Worm (Caenorhabditis elegans) whole organism, early embryonic: ENCODE data around the gene pmp-1.

Experiments used
- B0310.2 ChIP-seq: sonication (generic microtip); optimal IDR thresholded peaks from 2 replicates; lab custom pipeline; 2016; ENCODE audit warnings: mild to moderate bottlenecking, missing genetic modification characterization, missing compliant biosample characterization
- F13C5.2 ChIP-seq: sonication (generic microtip); optimal IDR thresholded peaks from 2 replicates; lab custom pipeline; 2017; ENCODE audit warnings: mild to moderate bottlenecking, missing genetic modification characterization, inconsistent platforms, missing compliant biosample characterization
- aly-1 ChIP-seq: sonication (generic microtip); optimal IDR thresholded peaks from 2 replicates; lab custom pipeline; 2016; ENCODE audit warnings: missing genetic modification characterization, missing compliant biosample characterization
- ama-1 ChIP-seq: fragments of 150-350 bp; optimal IDR thresholded peaks from 2 replicates; lab custom pipeline; 2014
- ceh-13 ChIP-seq: fragments of 200-800 bp; sonication (Bioruptor generic); optimal IDR thresholded peaks from 2 replicates; lab custom pipeline; 2018; ENCODE audit warnings: mild to moderate bottlenecking, missing genetic modification characterization, missing compliant biosample characterization
- ceh-36 ChIP-seq: sonication (generic microtip); optimal IDR thresholded peaks from 2 replicates; lab custom pipeline; 2016; ENCODE audit warnings: missing genetic modification characterization, inconsistent platforms, missing compliant biosample characterization
- ets-7 ChIP-seq: sonication (generic microtip); optimal IDR thresholded peaks from 2 replicates; lab custom pipeline; 2016; ENCODE audit warnings: missing genotype, missing genetic modification characterization, missing compliant biosample characterization
- flt-1 ChIP-seq: fragments of 200-800 bp; sonication (Bioruptor generic); IDR thresholded peaks from 2 replicates; pipeline ENCODE4 v1.3.6; 2022; ENCODE audit warnings: missing genetic modification characterization, missing compliant biosample characterization
- hmbx-1 ChIP-seq: sonication (generic microtip); optimal IDR thresholded peaks from 2 replicates; lab custom pipeline; 2016; ENCODE audit warnings: mild to moderate bottlenecking, missing genetic modification characterization, missing compliant biosample characterization
- hmg-4 ChIP-seq: fragments of 200-800 bp; sonication (Bioruptor generic); optimal IDR thresholded peaks from 2 replicates; lab custom pipeline; 2018; ENCODE audit warnings: mild to moderate bottlenecking, missing genetic modification characterization, missing compliant biosample characterization
- hnd-1 ChIP-seq: sonication (generic microtip); optimal IDR thresholded peaks from 2 replicates; lab custom pipeline; 2016; ENCODE audit warnings: missing genetic modification characterization, missing compliant biosample characterization
- pes-1 ChIP-seq: fragments of 200-800 bp; sonication (Bioruptor generic); IDR thresholded peaks from 2 replicates; pipeline ENCODE4 v1.3.6; 2022; ENCODE audit warnings: missing genetic modification reagents, missing genetic modification characterization, missing compliant biosample characterization
- scrt-1 ChIP-seq: fragments of 200-800 bp; sonication (Bioruptor generic); IDR thresholded peaks from 2 replicates; pipeline ENCODE4 v1.3.6; 2022; ENCODE audit warnings: missing genetic modification characterization, missing compliant biosample characterization
- sea-1 ChIP-seq: fragments of 200-800 bp; sonication (Bioruptor generic); conservative IDR thresholded peaks from 2 replicates; pipeline ENCODE4 v1.3.6; 2022; ENCODE audit warnings: missing genetic modification characterization, missing compliant biosample characterization
- tbx-11 ChIP-seq: fragments of 200-800 bp; sonication (Bioruptor generic); IDR thresholded peaks from 2 replicates; pipeline ENCODE4 v1.3.6; 2022; ENCODE audit warnings: missing genetic modification characterization, missing compliant biosample characterization
- tbx-37 ChIP-seq: fragments of 200-800 bp; sonication (Bioruptor generic); conservative IDR thresholded peaks from 2 replicates; pipeline ENCODE4 v1.3.6; 2022; ENCODE audit warnings: missing genetic modification reagents, missing genetic modification characterization, missing compliant biosample characterization
- tra-4 ChIP-seq: sonication (generic microtip); optimal IDR thresholded peaks from 2 replicates; lab custom pipeline; 2017; ENCODE audit warnings: missing genetic modification characterization, missing compliant biosample characterization

Gene pmp-1

DNA sequence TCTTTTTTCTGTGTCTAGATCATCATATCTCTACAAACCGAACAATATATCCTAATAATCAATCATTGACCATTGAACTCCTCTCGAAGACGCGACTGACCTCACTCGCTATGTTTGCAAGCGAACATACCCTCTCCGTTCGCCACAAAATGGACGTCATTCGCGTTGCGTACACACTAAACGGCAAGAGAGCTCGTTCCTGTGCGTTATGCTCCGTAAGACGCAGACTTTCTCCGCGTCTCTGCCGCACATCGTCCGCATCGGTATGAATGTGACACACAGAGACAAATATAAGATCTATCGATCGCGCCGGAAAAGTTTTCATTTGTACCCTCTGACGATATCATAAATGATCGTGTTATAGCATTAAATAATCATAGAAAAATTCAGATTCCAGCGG is 42.5 kb upstream of the pmp-1 start:
- no peak for TF ChIP-seq hmbx-1 (tag; lab: Kevin White, UChicago)
- no peak for TF ChIP-seq ceh-13 (GFP tag; lab: Kevin White, UChicago)
- no peak for TF ChIP-seq hmg-4 (GFP tag; lab: Kevin White, UChicago)
- no peak for TF ChIP-seq ama-1 (lab: Kevin White, UChicago)
- TF ChIP-seq tbx-37 (GFP tag; lab: Robert Waterston, UW), result no peak
- TF ChIP-seq tra-4 (tag; lab: Kevin White, UChicago), result no peak
- TF ChIP-seq B0310.2 (tag; lab: Kevin White, UChicago), result no peak
- TF ChIP-seq pes-1 (GFP tag; lab: Robert Waterston, UW), result no peak
- no peak for TF ChIP-seq tbx-11 (GFP tag; lab: Robert Waterston, UW)
- TF ChIP-seq F13C5.2, result no peak

DNA sequence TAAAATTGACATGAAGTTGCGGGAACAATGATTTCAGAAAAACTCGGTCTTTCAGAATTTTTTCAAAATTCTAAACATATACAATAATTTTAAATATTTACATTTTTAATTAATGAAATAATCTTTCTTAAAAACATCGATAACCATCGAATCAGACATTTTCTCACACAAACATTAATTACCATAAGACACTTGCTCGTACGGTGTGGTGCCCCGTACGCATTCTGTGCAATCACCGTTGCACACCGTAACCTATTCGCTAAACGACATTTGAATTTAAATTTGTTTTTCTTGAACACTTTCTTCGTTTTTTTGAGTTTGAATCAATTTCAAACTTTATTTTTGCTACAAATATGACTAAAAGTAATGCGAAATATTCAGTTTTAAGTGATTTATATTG is 40.2 kb upstream of the pmp-1 start:
- TF ChIP-seq hnd-1 (tag; lab: Kevin White, UChicago) (no peak), F13C5.2 (no peak), tra-4 (tag; lab: Kevin White, UChicago) (no peak), ceh-13 (GFP tag; lab: Kevin White, UChicago) (no peak), flt-1 (GFP tag; lab: Robert Waterston, UW) (no peak), hmbx-1 (tag; lab: Kevin White, UChicago) (no peak), B0310.2 (tag; lab: Kevin White, UChicago) (no peak), tbx-11 (GFP tag; lab: Robert Waterston, UW) (no peak)

DNA sequence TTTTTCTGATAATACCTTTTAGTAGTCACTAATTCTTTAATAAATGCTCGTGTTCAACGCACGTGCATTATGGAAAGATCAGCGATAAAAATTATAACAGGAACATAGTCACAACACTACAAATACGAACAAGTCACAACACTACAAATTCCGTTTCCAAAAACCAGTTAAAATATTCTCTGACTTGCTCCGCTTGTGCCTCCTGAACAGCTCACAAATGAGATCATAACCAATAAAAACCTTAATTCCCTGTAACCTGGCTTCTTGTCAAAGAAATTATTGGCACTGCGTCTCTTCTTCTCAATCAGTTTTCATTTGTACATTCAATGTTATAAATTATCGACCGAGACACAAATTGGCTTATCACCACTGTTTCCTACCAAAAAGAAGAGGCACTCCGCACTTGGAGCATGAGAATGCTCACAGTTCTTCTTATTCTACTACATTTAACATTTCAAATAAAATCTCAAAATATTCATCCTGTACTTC is 35.9 kb upstream of the pmp-1 start, which contains the start of gene B0252.1:
B0252.1 (plus strand) TSS at position 318 of the 489 bp plus-strand sequence.
- no peak for TF ChIP-seq F13C5.2

DNA sequence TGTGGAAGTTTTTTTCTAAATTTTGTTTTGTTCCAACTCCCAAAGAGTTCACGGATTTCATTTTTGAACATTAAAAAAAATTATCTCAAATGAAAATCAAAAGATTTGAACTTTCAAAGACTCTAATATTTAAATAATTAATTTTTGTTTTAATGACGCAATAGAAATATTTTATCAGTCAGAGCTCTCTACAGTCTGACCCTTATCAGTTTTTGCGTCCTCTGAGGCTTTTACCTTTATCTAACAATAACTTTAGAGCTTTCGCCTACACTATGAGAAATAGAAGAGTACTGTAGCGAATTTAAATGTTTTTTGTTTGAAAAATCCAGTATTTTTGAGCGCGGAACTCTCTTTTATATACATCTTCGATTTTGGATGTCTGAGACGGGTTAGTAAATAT is 35.3 kb upstream of the pmp-1 start, which contains the start of gene B0252.5:
B0252.5 (minus strand) TSS at position 17 of the 400 bp plus-strand sequence.
- TF ChIP-seq aly-1 (tag; lab: Kevin White, UChicago), result no peak
- TF ChIP-seq ama-1 (lab: Kevin White, UChicago), result no peak

ce11 chrII:6917710-6918109 is 34.2 kb upstream of the pmp-1 start, which contains the start of gene B0252.11:
Gene B0252.11 (minus strand): TSS chrII:6917810.
- TF ChIP-seq tbx-11 (GFP tag; lab: Robert Waterston, UW) (no peak), flt-1 (GFP tag; lab: Robert Waterston, UW) (no peak), hnd-1 (tag; lab: Kevin White, UChicago) (no peak), ets-7 (tag; lab: Kevin White, UChicago) (no peak), ama-1 (lab: Kevin White, UChicago) (no peak)

DNA sequence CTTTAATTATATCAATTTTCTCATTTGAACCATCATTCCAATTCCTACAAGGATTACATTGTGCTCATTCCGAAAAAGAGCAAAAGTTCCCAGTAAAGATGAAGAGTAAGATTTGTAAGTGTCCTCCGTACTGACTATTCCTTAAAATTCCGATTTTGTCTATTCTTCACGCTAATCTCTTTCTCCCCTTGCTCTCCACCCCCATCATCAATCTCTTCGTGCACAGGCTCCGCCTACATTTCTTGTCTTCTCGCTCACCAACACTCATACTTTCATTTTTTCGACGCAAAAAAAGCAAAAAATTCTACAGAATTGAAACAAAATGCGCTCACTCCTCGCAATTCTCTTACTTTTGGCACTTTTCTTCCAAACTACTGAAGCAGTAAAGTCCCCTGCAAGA is 32.3 kb upstream of the pmp-1 start, which contains the start of gene B0252.8:
B0252.8 (plus strand) TSS at position 292 of the 400 bp plus-strand sequence.
- TF ChIP-seq hmg-4 (GFP tag; lab: Kevin White, UChicago) (no peak), tbx-37 (GFP tag; lab: Robert Waterston, UW) (no peak), hmbx-1 (tag; lab: Kevin White, UChicago) (no peak), sea-1 (GFP tag; lab: Robert Waterston, UW) (no peak), hnd-1 (tag; lab: Kevin White, UChicago) (no peak), scrt-1 (GFP tag; lab: Robert Waterston, UW) (no peak), tra-4 (tag; lab: Kevin White, UChicago) (no peak), aly-1 (tag; lab: Kevin White, UChicago) (no peak), ceh-36 (tag; lab: Kevin White, UChicago) (no peak), pes-1 (GFP tag; lab: Robert Waterston, UW) (no peak), ceh-13 (GFP tag; lab: Kevin White, UChicago) (no peak), F13C5.2 (no peak), flt-1 (GFP tag; lab: Robert Waterston, UW) (no peak), ama-1 (lab: Kevin White, UChicago) (no peak)

DNA sequence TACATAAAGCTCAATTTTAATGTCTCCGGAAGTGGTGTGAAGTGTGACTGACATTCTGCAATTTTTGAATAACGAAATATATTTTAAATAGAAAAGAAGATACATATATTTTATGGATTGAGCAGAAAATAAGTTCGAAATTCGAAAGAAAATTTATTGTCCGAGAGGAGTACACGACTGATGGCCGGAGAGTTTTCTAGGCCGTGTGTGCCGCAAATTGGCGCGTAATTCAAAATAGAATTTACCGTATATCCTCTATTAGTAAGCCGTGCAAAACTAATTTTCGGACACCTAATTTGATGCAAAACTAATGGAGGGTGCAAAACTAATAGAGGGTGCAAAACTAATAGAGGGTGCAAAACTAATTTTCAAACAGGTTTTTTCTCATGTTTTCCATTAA is 29.8 kb upstream of the pmp-1 start, which contains the start of gene cyn-10:
cyn-10 (minus strand) TSS at position 57 of the 400 bp plus-strand sequence.
- no peak for TF ChIP-seq ceh-36 (tag; lab: Kevin White, UChicago)
- peak; percentile 68; the same call in 1 of the 2 replicates for TF ChIP-seq sea-1 (GFP tag; lab: Robert Waterston, UW)
- TF ChIP-seq scrt-1 (GFP tag; lab: Robert Waterston, UW), result peak; percentile 75
- peak; percentile 35 for TF ChIP-seq hnd-1 (tag; lab: Kevin White, UChicago)
- TF ChIP-seq tbx-37 (GFP tag; lab: Robert Waterston, UW), result peak; percentile 97
- peak; percentile 3 for TF ChIP-seq ceh-13 (GFP tag; lab: Kevin White, UChicago)
- no peak; the same call in 1 of the 2 replicates for TF ChIP-seq flt-1 (GFP tag; lab: Robert Waterston, UW)
- TF ChIP-seq hmbx-1 (tag; lab: Kevin White, UChicago), result no peak
- TF ChIP-seq ama-1 (lab: Kevin White, UChicago), result no peak

DNA sequence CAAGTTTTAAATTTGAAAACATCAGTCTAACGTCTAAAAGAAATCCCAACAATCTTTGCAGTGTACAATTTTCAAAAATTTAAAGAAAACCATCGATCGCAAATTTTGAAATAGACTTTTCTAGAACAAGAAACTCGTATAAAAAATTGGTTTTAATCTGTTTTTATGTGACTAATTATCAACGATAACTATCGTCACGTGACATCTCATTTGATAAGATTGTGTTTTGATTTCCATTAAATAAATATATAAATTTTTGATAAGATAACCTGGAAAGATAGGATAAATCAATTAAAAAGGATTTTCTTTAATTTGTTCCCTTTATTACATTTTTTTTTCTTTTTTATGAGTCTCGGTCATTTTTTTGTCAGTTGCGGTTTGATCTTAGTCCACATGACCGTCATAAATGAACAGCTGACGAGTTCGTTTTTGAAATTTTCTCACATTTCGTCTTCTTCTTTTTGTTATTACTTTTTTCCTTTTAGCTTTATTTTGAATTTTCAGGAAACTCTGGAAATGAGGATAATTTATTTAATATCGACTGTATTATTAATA is 26.1 kb upstream of the pmp-1 start, which contains the start of gene asm-1:
asm-1 (plus strand) TSS at position 505 of the 555 bp plus-strand sequence.
- TF ChIP-seq tbx-11 (GFP tag; lab: Robert Waterston, UW) (no peak), ama-1 (lab: Kevin White, UChicago) (no peak), tbx-37 (GFP tag; lab: Robert Waterston, UW) (no peak), ceh-13 (GFP tag; lab: Kevin White, UChicago) (no peak), hmg-4 (GFP tag; lab: Kevin White, UChicago) (no peak), pes-1 (GFP tag; lab: Robert Waterston, UW) (no peak), aly-1 (tag; lab: Kevin White, UChicago) (no peak), ceh-36 (tag; lab: Kevin White, UChicago) (no peak), hmbx-1 (tag; lab: Kevin White, UChicago) (no peak), tra-4 (tag; lab: Kevin White, UChicago) (no peak), F13C5.2 (no peak), sea-1 (GFP tag; lab: Robert Waterston, UW) (no peak), flt-1 (GFP tag; lab: Robert Waterston, UW) (no peak), hnd-1 (tag; lab: Kevin White, UChicago) (no peak), B0310.2 (tag; lab: Kevin White, UChicago) (no peak), scrt-1 (GFP tag; lab: Robert Waterston, UW) (no peak), ets-7 (tag; lab: Kevin White, UChicago) (no peak)
